Fruit fly (Drosophila melanogaster): Measurements from ENCODE around the gene Cip4.
A peak's percentile ranks its signal among the peaks of the same experiment; 100 is the strongest.

The Cip4 gene

dm6 chr3L:4363887-4364794, at the start of gene Cip4, which contains the start of gene mRpS6:
Gene Cip4, minus strand, starts transcription at chr3L:4364102.
Gene mRpS6, plus strand, starts transcription at chr3L:4364550.
- peak; percentile 81 for TF ChIP-seq CG15710 (tag; optimal IDR thresholded peaks at IDR 0.05)
- TF ChIP-seq CG34367 (tag; optimal IDR thresholded peaks at IDR 0.05): peak; percentile 63
- TF ChIP-seq rn (GFP tag; IDR thresholded peaks at IDR 0.05): no peak
- TF ChIP-seq CG9948 (tag; optimal IDR thresholded peaks at IDR 0.05): peak; percentile 74
- TF ChIP-seq EcR (GFP tag; optimal IDR thresholded peaks at IDR 0.05): peak; percentile 13
- peak; percentile 26; the same call in 1 of the 3 replicates for TF ChIP-seq fd96Ca (GFP tag; IDR thresholded peaks at IDR 0.05)
- peak; percentile 62 for TF ChIP-seq Snoo (tag; optimal IDR thresholded peaks at IDR 0.05)
- peak; percentile 45; the same call in 1 of the 2 replicates for TF ChIP-seq CG32121 (GFP tag; IDR thresholded peaks at IDR 0.05)
- TF ChIP-seq D1 (tag; optimal IDR thresholded peaks at IDR 0.05): no peak
- TF ChIP-seq CG13204 (GFP tag; optimal IDR thresholded peaks at IDR 0.05): no peak
- TF ChIP-seq Pif1A (GFP tag; optimal IDR thresholded peaks at IDR 0.05): no peak
- no peak for TF ChIP-seq Pif1B (GFP tag; optimal IDR thresholded peaks at IDR 0.05)
- peak; percentile 65 for TF ChIP-seq CG17806 (tag; optimal IDR thresholded peaks at IDR 0.05)
- no peak for TF ChIP-seq CG8159 (tag; optimal IDR thresholded peaks at IDR 0.05)
- TF ChIP-seq CG14655 (GFP tag; optimal IDR thresholded peaks at IDR 0.05): no peak
- no peak for TF ChIP-seq CG10348 (GFP tag; IDR thresholded peaks at IDR 0.05)
- peak; percentile 41 for TF ChIP-seq gl (tag; optimal IDR thresholded peaks at IDR 0.05)
- peak; percentile 63 for TF ChIP-seq CG4496 (GFP tag; IDR thresholded peaks at IDR 0.05)
- TF ChIP-seq CG12605 (GFP tag; IDR thresholded peaks at IDR 0.05): peak; percentile 54
- TF ChIP-seq Ets98B (GFP tag; IDR thresholded peaks at IDR 0.05): peak; percentile 55
- no peak for TF ChIP-seq CG8301 (tag; optimal IDR thresholded peaks at IDR 0.05)

- no peak for TF ChIP-seq Snoo (tag; optimal IDR thresholded peaks at IDR 0.05)
- TF ChIP-seq rn (GFP tag; IDR thresholded peaks at IDR 0.05): no peak
- no peak for TF ChIP-seq CG34367 (tag; optimal IDR thresholded peaks at IDR 0.05)
- no peak for TF ChIP-seq D1 (tag; optimal IDR thresholded peaks at IDR 0.05)
- TF ChIP-seq Pif1B (GFP tag; optimal IDR thresholded peaks at IDR 0.05): no peak
- peak; percentile 60 for TF ChIP-seq Ets98B (GFP tag; IDR thresholded peaks at IDR 0.05)
- peak; percentile 79 for TF ChIP-seq CG4496 (GFP tag; IDR thresholded peaks at IDR 0.05)
- no peak for TF ChIP-seq CG14655 (GFP tag; optimal IDR thresholded peaks at IDR 0.05)
- TF ChIP-seq Pif1A (GFP tag; optimal IDR thresholded peaks at IDR 0.05): no peak
- TF ChIP-seq gl (tag; optimal IDR thresholded peaks at IDR 0.05): no peak
- no peak for TF ChIP-seq CG10348 (GFP tag; IDR thresholded peaks at IDR 0.05)
- TF ChIP-seq fd96Ca (GFP tag; IDR thresholded peaks at IDR 0.05): peak; percentile 66; the same call in 1 of the 3 replicates
- no peak for TF ChIP-seq EcR (GFP tag; optimal IDR thresholded peaks at IDR 0.05)
- TF ChIP-seq CG12605 (GFP tag; IDR thresholded peaks at IDR 0.05): 0 out of 2 replicates have a peak, but pooled peaks have one; percentile 39
- TF ChIP-seq CG8159 (tag; optimal IDR thresholded peaks at IDR 0.05): no peak
- TF ChIP-seq CG9948 (tag; optimal IDR thresholded peaks at IDR 0.05): no peak
- no peak for TF ChIP-seq CG15710 (tag; optimal IDR thresholded peaks at IDR 0.05)
- TF ChIP-seq CG8301 (tag; optimal IDR thresholded peaks at IDR 0.05): peak; percentile 4
- TF ChIP-seq CG17806 (tag; optimal IDR thresholded peaks at IDR 0.05): no peak
- peak; percentile 67 for TF ChIP-seq CG32121 (GFP tag; IDR thresholded peaks at IDR 0.05)
- TF ChIP-seq CG13204 (GFP tag; optimal IDR thresholded peaks at IDR 0.05): no peak
Measured at dm6 chr3L:4412974-4413373, 49.1 kb upstream of the Cip4 start.

- TF ChIP-seq fd96Ca (GFP tag; IDR thresholded peaks at IDR 0.05): no peak
- peak; percentile 30; the same call in 1 of the 2 replicates for TF ChIP-seq Ets98B (GFP tag; IDR thresholded peaks at IDR 0.05)
Measured at dm6 chr3L:4411951-4412350, 48.0 kb upstream of the Cip4 start.

- TF ChIP-seq CG8301 (tag; optimal IDR thresholded peaks at IDR 0.05): no peak
- TF ChIP-seq CG8159 (tag; optimal IDR thresholded peaks at IDR 0.05): peak; percentile 12
Measured at dm6 chr3L:4411025-4411873, 47.3 kb upstream of the Cip4 start.

- TF ChIP-seq D1 (tag; optimal IDR thresholded peaks at IDR 0.05) (no peak), EcR (GFP tag; optimal IDR thresholded peaks at IDR 0.05) (no peak), CG32121 (GFP tag; IDR thresholded peaks at IDR 0.05) (no peak), gl (tag; optimal IDR thresholded peaks at IDR 0.05) (no peak), CG10348 (GFP tag; IDR thresholded peaks at IDR 0.05) (no peak), fd96Ca (GFP tag; IDR thresholded peaks at IDR 0.05) (no peak), CG12605 (GFP tag; IDR thresholded peaks at IDR 0.05) (no peak), CG17806 (tag; optimal IDR thresholded peaks at IDR 0.05) (no peak), CG8301 (tag; optimal IDR thresholded peaks at IDR 0.05) (no peak), Pif1A (GFP tag; optimal IDR thresholded peaks at IDR 0.05) (no peak)
Measured at dm6 chr3L:4409898-4410629, 46.2 kb upstream of the Cip4 start.

Data from whole organism, pupa.